Worm (Caenorhabditis elegans): ENCODE results near the gene prmt-5.

DNA sequence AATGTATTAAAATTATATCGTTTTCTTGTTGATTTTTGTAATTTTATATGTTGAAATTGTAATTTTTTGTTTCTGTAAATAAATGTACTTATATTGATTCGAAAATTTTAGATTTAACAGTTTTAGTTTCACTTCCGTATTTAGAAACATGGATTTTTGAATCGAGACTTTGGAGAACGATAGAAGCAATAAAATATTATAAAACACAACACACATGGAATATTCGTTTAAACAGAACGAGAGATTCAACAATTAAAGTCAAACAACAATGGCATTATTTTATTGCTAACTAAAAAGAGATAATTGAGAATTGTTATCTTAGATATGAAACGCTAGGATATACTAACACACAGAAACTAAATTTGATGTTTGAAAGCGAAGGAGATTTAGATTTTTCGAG lies 38.1 kb downstream of the prmt-5 start:
- TF ChIP-seq ztf-23 (GFP tag; IDR thresholded peaks at IDR 0.05) (no peak), ztf-29 (GFP tag; IDR thresholded peaks at IDR 0.05) (no peak), klf-2 (GFP tag; conservative IDR thresholded peaks at IDR 0.05) (no peak), tab-1 (GFP tag; IDR thresholded peaks at IDR 0.05) (no peak), T22C8.4 (GFP tag; IDR thresholded peaks at IDR 0.05) (no peak), ref-1 (GFP tag; conservative IDR thresholded peaks at IDR 0.05) (no peak), flt-1 (GFP tag; IDR thresholded peaks at IDR 0.05) (no peak)

All from whole organism, midembryonic.